Worm (Caenorhabditis elegans) whole organism, L2 larva: Measurements from ENCODE around the gene gst-38.
"Not testable (repeated sequence)": the region's sequence is repeated elsewhere in the genome, so short reads cannot be mapped to it uniquely, and the experiment has no call there.

Source experiments
- C34F6.9 ChIP-seq: fragments of 150-350 bp; optimal IDR thresholded peaks from 2 replicates; lab custom pipeline; 2014; ENCODE audit warnings: missing biosample characterization, missing genetic modification characterization
- alr-1 ChIP-seq: fragments of 150-350 bp; optimal IDR thresholded peaks from 2 replicates; lab custom pipeline; 2014; ENCODE audit warnings: missing biosample characterization, missing genetic modification characterization
- blmp-1 ChIP-seq: sonication (generic microtip); optimal IDR thresholded peaks from 2 replicates; lab custom pipeline; 2017; ENCODE audit warnings: missing genetic modification characterization, mild to moderate bottlenecking, missing compliant biosample characterization, antibody characterized with exemption, moderate library complexity; ENCODE audit not compliant: insufficient read depth
- ceh-16 ChIP-seq: fragments of 150-350 bp; optimal IDR thresholded peaks from 2 replicates; lab custom pipeline; 2014; ENCODE audit warnings: missing biosample characterization, missing genetic modification characterization
- ceh-82 ChIP-seq: fragments of 150-350 bp; optimal IDR thresholded peaks from 2 replicates; lab custom pipeline; 2014; ENCODE audit warnings: missing biosample characterization, missing genetic modification characterization
- egl-27 ChIP-seq: sonication (generic microtip); optimal IDR thresholded peaks from 3 replicates; lab custom pipeline; 2017; ENCODE audit warnings: missing biosample characterization, missing genetic modification reagents, missing genetic modification characterization
- elt-3 ChIP-seq: sonication (generic microtip); optimal IDR thresholded peaks from 2 replicates; lab custom pipeline; 2017; ENCODE audit warnings: missing biosample characterization, missing genetic modification characterization
- fos-1 ChIP-seq: fragments of 150-350 bp; optimal IDR thresholded peaks from 2 replicates; lab custom pipeline; 2014; ENCODE audit warnings: missing biosample characterization, missing genetic modification characterization
- lin-11 ChIP-seq: fragments of 150-350 bp; sonication (generic microtip); optimal IDR thresholded peaks from 2 replicates; lab custom pipeline; 2014; ENCODE audit warnings: missing biosample characterization, missing genetic modification characterization, inconsistent platforms, mixed read lengths
- lin-13 ChIP-seq: fragments of 150-350 bp; optimal IDR thresholded peaks from 2 replicates; lab custom pipeline; 2014; ENCODE audit warnings: missing biosample characterization, missing genetic modification reagents, missing genetic modification characterization
- lin-39 ChIP-seq: fragments of 150-350 bp; optimal IDR thresholded peaks from 2 replicates; lab custom pipeline; 2014; ENCODE audit warnings: missing biosample characterization, missing genetic modification reagents, missing genetic modification characterization
- mab-5 ChIP-seq: fragments of 150-350 bp; optimal IDR thresholded peaks from 2 replicates; lab custom pipeline; 2014; ENCODE audit warnings: missing biosample characterization, missing genetic modification characterization
- mdl-1 ChIP-seq, 2 experiments: fragments of 150-350 bp in 1 of 2; sonication (generic microtip) in 1 of 2; optimal IDR thresholded peaks; 2 replicates each; lab custom pipeline; 2017; ENCODE audit warnings: missing biosample characterization in 2 of 2, missing genetic modification characterization in 2 of 2
- nhr-10 ChIP-seq: sonication (generic microtip); optimal IDR thresholded peaks from 2 replicates; lab custom pipeline; 2017; ENCODE audit warnings: missing biosample characterization, missing genetic modification characterization
- nhr-12 ChIP-seq: fragments of 150-350 bp; optimal IDR thresholded peaks from 2 replicates; lab custom pipeline; 2014; ENCODE audit warnings: missing biosample characterization, missing genetic modification characterization
- nhr-21 ChIP-seq: fragments of 150-350 bp; optimal IDR thresholded peaks from 2 replicates; lab custom pipeline; 2014; ENCODE audit warnings: missing biosample characterization, missing genetic modification characterization
- nhr-237 ChIP-seq: fragments of 150-350 bp; optimal IDR thresholded peaks from 2 replicates; lab custom pipeline; 2014; ENCODE audit warnings: missing biosample characterization, missing genetic modification characterization
- peb-1 ChIP-seq: fragments of 150-350 bp; optimal IDR thresholded peaks from 2 replicates; lab custom pipeline; 2014; ENCODE audit warnings: missing biosample characterization, missing genetic modification characterization
- sem-4 ChIP-seq: fragments of 150-350 bp; optimal IDR thresholded peaks from 2 replicates; lab custom pipeline; 2014; ENCODE audit warnings: missing biosample characterization, missing genetic modification reagents, missing genetic modification characterization
- skn-1 ChIP-seq: sonication (generic microtip); optimal IDR thresholded peaks from 2 replicates; lab custom pipeline; 2017; ENCODE audit warnings: missing biosample characterization, missing genetic modification characterization
- sma-3 ChIP-seq: sonication (generic microtip); optimal IDR thresholded peaks from 2 replicates; lab custom pipeline; 2016; ENCODE audit warnings: missing genetic modification reagents, missing genetic modification characterization, missing compliant biosample characterization
- sma-9 ChIP-seq, 2 experiments: fragments of 150-350 bp in 1 of 2; sonication (generic microtip) in 1 of 2; optimal IDR thresholded peaks; 2 replicates each; lab custom pipeline; 2014 to 2016; ENCODE audit warnings: missing genetic modification characterization in 2 of 2, mild to moderate bottlenecking in 1 of 2, missing biosample characterization in 1 of 2, missing compliant biosample characterization in 1 of 2, missing genetic modification reagents in 1 of 2, moderate library complexity in 1 of 2
- unc-39 ChIP-seq: fragments of 150-350 bp; optimal IDR thresholded peaks from 2 replicates; lab custom pipeline; 2014; ENCODE audit warnings: missing biosample characterization, missing genetic modification characterization
- unc-55 ChIP-seq: fragments of 150-350 bp; sonication (generic microtip); optimal IDR thresholded peaks from 3 replicates; lab custom pipeline; 2014; ENCODE audit warnings: missing biosample characterization, missing genetic modification reagents, missing genetic modification characterization
- unc-62 ChIP-seq: fragments of 150-350 bp; optimal IDR thresholded peaks from 2 replicates; lab custom pipeline; 2014; ENCODE audit warnings: missing biosample characterization, missing genetic modification reagents, missing genetic modification characterization
- zag-1 ChIP-seq: fragments of 150-350 bp; optimal IDR thresholded peaks from 2 replicates; lab custom pipeline; 2014; ENCODE audit warnings: missing biosample characterization, missing genetic modification characterization
- ztf-1 ChIP-seq: fragments of 200-800 bp; sonication (Bioruptor generic); conservative IDR thresholded peaks from 2 replicates; pipeline ENCODE4 v1.3.6; 2022; ENCODE audit warnings: missing genetic modification characterization, missing compliant biosample characterization
- ztf-11 ChIP-seq: sonication (generic microtip); optimal IDR thresholded peaks from 2 replicates; lab custom pipeline; 2017; ENCODE audit warnings: missing biosample characterization, missing genetic modification characterization
- ztf-4 ChIP-seq: fragments of 150-350 bp; optimal IDR thresholded peaks from 2 replicates; lab custom pipeline; 2014; ENCODE audit warnings: missing biosample characterization, missing genetic modification characterization

gst-38 gene

DNA sequence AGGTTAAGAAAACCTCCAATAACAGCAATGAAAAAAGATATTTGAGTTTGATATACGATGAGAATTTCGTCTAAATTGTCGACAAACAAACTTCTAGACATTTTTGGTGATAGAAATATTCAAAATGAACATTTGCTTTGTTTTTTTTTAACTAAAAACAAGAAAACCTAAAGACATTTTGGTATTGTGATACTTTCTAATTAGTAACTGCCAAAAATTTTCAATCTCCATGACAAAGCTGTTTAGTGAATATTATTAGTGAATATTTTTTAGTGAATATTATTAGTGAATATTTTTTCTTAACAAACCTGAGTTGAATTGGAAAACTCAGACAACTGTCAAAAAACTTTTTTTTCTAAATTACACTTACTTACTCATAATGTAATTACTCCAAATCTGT, 24.4 kb upstream of the gst-38 start, which contains the start of gene srw-55:
Gene srw-55, minus strand, starts transcription at position 101 of the 400 bp plus-strand sequence.
- TF ChIP-seq ceh-16 (tag; lab: Kevin White, UChicago) (no peak), elt-3 (tag; lab: Kevin White, UChicago) (no peak), mdl-1 (tag; optimal IDR thresholded peaks at IDR 0.05; lab: Kevin White, UChicago) (no peak), unc-39 (tag; lab: Kevin White, UChicago) (no peak), peb-1 (tag; lab: Kevin White, UChicago) (no peak), ztf-11 (tag; lab: Kevin White, UChicago) (no peak), nhr-10 (tag; lab: Kevin White, UChicago) (no peak)

DNA sequence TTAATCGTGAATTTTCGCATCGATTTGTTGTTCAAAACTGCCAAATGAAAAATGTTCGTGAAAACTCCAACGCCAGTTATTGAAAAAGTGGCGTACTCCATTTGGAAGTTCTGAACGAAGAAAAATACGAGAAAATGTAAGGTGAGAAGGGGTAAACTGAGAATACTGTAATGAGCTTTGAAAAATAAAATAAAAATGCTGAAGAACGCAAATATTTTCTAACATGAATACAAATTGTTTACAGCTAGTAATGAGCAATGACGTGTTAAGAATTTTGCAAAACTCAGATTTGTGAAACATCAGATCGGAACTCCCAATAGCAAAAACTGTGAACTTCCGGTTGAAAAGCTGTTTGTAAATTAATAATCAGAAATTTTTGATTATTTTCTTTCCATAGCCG, 16.5 kb upstream of the gst-38 start, which contains the start of gene srw-26:
Gene srw-26, minus strand, starts transcription at position 101 of the 400 bp plus-strand sequence.
- TF ChIP-seq C34F6.9 (tag; lab: Kevin White, UChicago) = no peak
- no peak for TF ChIP-seq egl-27 (tag; lab: Kevin White, UChicago)
- TF ChIP-seq peb-1 (tag; lab: Kevin White, UChicago) = no peak
- TF ChIP-seq sma-3 (GFP tag; lab: Kevin White, UChicago) = no peak
- no peak for TF ChIP-seq unc-62
- TF ChIP-seq sma-9 (GFP tag; optimal IDR thresholded peaks at IDR 0.05; lab: Kevin White, UChicago) = no peak
- TF ChIP-seq sma-9 (tag; optimal IDR thresholded peaks at IDR 0.05; lab: Kevin White, UChicago) = no peak
- no peak for TF ChIP-seq sem-4 (tag; lab: Kevin White, UChicago)
- no peak for TF ChIP-seq ztf-4 (tag; lab: Kevin White, UChicago)

DNA sequence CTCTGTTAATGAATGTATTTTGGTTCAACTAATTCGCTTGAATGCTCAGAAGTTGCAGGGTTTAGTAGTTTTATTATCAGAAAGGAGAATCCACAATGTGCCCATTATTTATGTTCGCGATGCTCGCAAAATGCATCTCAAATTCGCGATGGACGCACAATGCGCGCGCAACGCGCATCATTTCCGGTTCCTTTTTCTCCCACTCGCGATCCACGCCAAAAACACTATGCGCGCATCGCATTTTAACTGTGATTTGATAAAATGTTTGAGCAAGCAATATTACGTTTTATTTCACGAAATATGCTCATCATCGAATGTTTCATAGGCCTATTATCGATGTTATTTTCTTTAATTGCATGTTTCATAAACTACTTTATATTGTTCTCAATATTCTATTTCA, 14.0 kb upstream of the gst-38 start, which contains the start of gene srbc-77:
Gene srbc-77, plus strand, starts transcription at position 301 of the 400 bp plus-strand sequence.
- not testable (repeated sequence) for TF ChIP-seq lin-11; mdl-1 (tag; optimal IDR thresholded peaks at IDR 0.05; lab: Kevin White, UChicago); elt-3 (tag; lab: Kevin White, UChicago)

DNA sequence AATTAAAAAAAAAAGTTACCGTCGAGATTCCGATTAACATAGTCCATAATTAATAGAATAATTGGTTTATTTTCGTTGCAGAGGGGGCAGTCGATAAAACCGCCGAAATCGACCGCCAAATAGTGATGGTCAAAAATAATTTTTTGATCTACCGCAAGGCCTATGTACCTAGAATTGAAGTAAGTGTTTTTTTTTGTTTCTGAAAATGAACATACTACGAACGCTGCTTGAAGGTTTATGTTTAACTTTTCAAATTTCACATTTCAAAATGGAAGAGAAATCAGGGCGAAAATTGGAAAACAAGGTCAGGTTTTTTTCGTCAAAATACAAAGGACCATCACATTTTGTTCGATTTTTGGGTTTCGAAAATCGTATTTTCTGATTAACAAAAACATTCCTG, 12.5 kb upstream of the gst-38 start, which contains the start of gene pzf-1:
Gene pzf-1, minus strand, starts transcription at position 101 of the 400 bp plus-strand sequence.
- TF ChIP-seq lin-13 (no peak), ztf-11 (tag; lab: Kevin White, UChicago) (no peak), zag-1 (tag; lab: Kevin White, UChicago) (no peak), lin-39 (tag; lab: Kevin White, UChicago) (no peak), fos-1 (tag; lab: Kevin White, UChicago) (no peak), skn-1 (tag; lab: Kevin White, UChicago) (no peak), unc-55 (GFP tag; lab: Kevin White, UChicago) (no peak), nhr-237 (tag; lab: Kevin White, UChicago) (no peak), ztf-1 (GFP tag; lab: Robert Waterston, UW) (no peak), blmp-1 (tag; lab: Kevin White, UChicago) (no peak), ceh-82 (tag; lab: Kevin White, UChicago) (no peak), peb-1 (tag; lab: Kevin White, UChicago) (no peak), mab-5 (tag; lab: Kevin White, UChicago) (no peak), alr-1 (tag; lab: Kevin White, UChicago) (no peak), lin-11 (no peak), nhr-21 (tag; lab: Kevin White, UChicago) (no peak), unc-62 (no peak), nhr-12 (tag; lab: Kevin White, UChicago) (no peak)

DNA sequence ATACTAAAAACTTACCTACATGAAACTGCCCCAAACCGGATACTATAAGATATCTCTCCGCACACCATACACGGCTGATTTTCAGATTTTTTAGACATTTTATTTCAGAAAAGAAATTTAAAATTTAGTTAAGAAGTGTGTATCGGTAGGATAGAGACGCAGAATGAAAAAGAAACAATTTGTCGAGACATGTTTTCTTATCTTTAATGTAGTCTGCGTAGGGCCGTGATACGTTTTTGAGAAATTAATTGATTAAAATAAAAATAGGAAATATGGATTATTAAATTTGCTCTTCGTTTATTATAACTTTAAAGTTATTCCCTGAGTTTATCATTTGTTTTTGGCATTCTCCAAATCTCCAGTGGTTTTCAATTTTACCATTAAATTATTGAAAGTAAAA, 8.4 kb upstream of the gst-38 start, which contains the start of gene nhr-108:
Gene nhr-108, minus strand, starts transcription at position 166 of the 400 bp plus-strand sequence.
- TF ChIP-seq C34F6.9 (tag; lab: Kevin White, UChicago) = no peak

DNA sequence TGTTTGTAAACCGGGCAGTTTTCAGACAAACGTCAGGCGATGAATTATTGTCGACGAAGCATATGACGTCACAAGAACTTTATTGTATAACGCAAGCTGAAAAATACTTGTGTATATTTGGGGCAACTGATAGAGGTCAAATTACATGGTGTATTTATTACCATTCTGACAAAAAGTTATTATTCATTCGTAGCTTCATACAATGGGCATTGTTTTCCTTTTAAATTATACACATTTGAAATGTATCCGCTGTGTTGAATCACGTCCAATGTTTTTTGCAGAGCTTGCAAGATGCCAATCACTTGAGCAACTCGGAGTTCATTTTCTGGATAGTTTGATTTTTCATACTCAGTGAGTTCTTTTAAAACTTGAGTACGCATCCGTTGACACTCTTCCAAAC, 7.1 kb upstream of the gst-38 start, which contains the start of gene F35E8.13:
Gene F35E8.13, plus strand, starts transcription at position 301 of the 400 bp plus-strand sequence.
- TF ChIP-seq sma-3 (GFP tag; lab: Kevin White, UChicago) (no peak), nhr-12 (tag; lab: Kevin White, UChicago) (no peak)
